Fruit fly (Drosophila melanogaster) S2 (cell line): ENCODE measurements around the gene RASSF8.

Experiments
- CG8478 ChIP-seq: fragments of >200 bp; optimal IDR thresholded peaks from 2 replicates; lab custom pipeline; 2018
- CTCF ChIP-seq, 2 experiments: fragments of >200 bp; optimal IDR thresholded peaks; 2 replicates each; lab custom pipeline; 2018

dm6 chr3R:25651414-25651813 lies 10.2 kb upstream of the RASSF8 start:
- TF ChIP-seq CG8478 (lab: Kevin White, UChicago) (no peak), CTCF (optimal IDR thresholded peaks at IDR 0.05; lab: Kevin White, UChicago) (no peak)
